Worm (Caenorhabditis elegans): ENCODE data around the gene T05H10.8.

DNA sequence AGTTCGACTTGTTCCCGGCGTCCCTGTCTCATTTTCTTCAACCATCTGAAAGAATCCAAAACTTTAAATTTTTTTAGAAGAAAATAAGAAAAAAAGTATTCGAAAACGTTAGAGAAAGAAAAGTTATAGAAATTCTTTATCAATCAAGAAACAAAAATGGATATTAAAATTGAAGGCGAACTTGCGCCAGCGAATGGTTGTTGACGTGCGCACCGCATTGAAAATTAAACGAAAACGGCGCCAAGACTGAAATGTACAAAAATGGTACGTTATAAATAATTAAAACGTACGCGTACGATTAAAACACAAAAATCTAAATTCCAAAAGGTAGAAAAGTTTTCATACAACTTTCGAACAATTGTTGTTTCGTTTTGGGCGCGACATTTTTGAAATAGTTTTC lies 27.9 kb downstream of the T05H10.8 start, which contains the start of gene K02C4.3:
- TF ChIP-seq tbx-37 (GFP tag; conservative IDR thresholded peaks at IDR 0.05) = no peak
- TF ChIP-seq aly-1 (tag; optimal IDR thresholded peaks at IDR 0.05) = no peak
- no peak for TF ChIP-seq ceh-36 (tag; optimal IDR thresholded peaks at IDR 0.05)
- no peak for TF ChIP-seq ama-1 (optimal IDR thresholded peaks at IDR 0.05)
- no peak for TF ChIP-seq ceh-13 (GFP tag; optimal IDR thresholded peaks at IDR 0.05)
- TF ChIP-seq flt-1 (GFP tag; IDR thresholded peaks at IDR 0.05) = no peak
